Comparison of ENCODE assay signal across 1 fruit fly cellular context in the genomic region with DNA sequence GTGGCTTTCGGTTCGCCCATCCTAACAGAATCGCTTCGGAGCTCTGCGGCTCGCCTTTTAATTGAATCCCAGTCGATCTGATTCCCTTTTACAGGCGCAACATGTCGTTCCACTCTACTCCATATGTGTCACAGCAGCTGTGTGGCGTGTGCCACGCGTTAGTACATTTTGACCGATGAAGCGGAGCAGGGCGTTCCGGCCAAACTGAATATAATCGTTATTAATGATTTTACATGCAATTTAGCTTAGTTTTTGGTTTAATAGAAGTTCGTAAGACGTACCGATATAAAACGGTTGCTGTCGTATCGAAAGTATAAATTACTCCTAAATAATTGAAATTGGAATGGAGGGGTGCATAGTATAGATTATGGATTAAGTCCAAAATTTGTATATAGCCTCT.
TF ChIP-seq lines count a peak whose summit lies in the region.

Gene CG11523, minus strand, starts transcription at position 145 of the 400 bp plus-strand sequence.

TF ChIP-seq in whole organism, embryonic, 481 proteins besides CTCF, POLR2A, EP300 and RAD21 (continued from another document and continues in another):
- TF ChIP-seq Scr (GFP tag; IDR thresholded peaks at IDR 0.05; lab: Robert Waterston, UW; ENCODE audit: partially characterized antibody): no peak
- TF ChIP-seq chn (GFP tag; optimal IDR thresholded peaks at IDR 0.05; lab: Kevin White, UChicago): no peak
- TF ChIP-seq lov (optimal IDR thresholded peaks at IDR 0.05; lab: Kevin White, UChicago): no peak
- no peak for TF ChIP-seq lov (GFP tag; IDR thresholded peaks at IDR 0.05; lab: Robert Waterston, UW)
- peak; percentile 36 for TF ChIP-seq CG2120 (GFP tag; optimal IDR thresholded peaks at IDR 0.05; lab: Kevin White, UChicago)
- TF ChIP-seq CG3847 (GFP tag; IDR thresholded peaks at IDR 0.05; lab: Robert Waterston, UW): no peak
- no peak for TF ChIP-seq Opbp (GFP tag; IDR thresholded peaks at IDR 0.05; lab: Robert Waterston, UW; ENCODE audit: partially characterized antibody)
- TF ChIP-seq CG12071 (GFP tag; optimal IDR thresholded peaks at IDR 0.05; lab: Kevin White, UChicago): no peak
- no peak for TF ChIP-seq CG4360 (GFP tag; IDR thresholded peaks at IDR 0.05; lab: Robert Waterston, UW)
- no peak for TF ChIP-seq Hand (GFP tag; optimal IDR thresholded peaks at IDR 0.05; lab: Kevin White, UChicago)
- peak; percentile 30 for TF ChIP-seq grau (tag; optimal IDR thresholded peaks at IDR 0.05; lab: Kevin White, UChicago)
- peak; percentile 38; the same call in 1 of the 2 replicates for TF ChIP-seq CG13287 (GFP tag; IDR thresholded peaks at IDR 0.05; lab: Robert Waterston, UW; ENCODE audit: partially characterized antibody)
- no peak for TF ChIP-seq Sox102F (GFP tag; optimal IDR thresholded peaks at IDR 0.05; lab: Kevin White, UChicago)
- no peak for TF ChIP-seq sisA (GFP tag; IDR thresholded peaks at IDR 0.05; lab: Robert Waterston, UW)
- no peak for TF ChIP-seq Vsx1 (GFP tag; optimal IDR thresholded peaks at IDR 0.05; lab: Kevin White, UChicago)
- peak; percentile 26 for TF ChIP-seq zfh2 (GFP tag; optimal IDR thresholded peaks at IDR 0.05; lab: Kevin White, UChicago)
- peak in 1 of 2 experiments; percentile 12 for TF ChIP-seq Pdp1 (GFP tag; optimal IDR thresholded peaks at IDR 0.05; lab: Kevin White, UChicago)
- 0 out of 3 replicates have a peak, but pooled peaks have one; percentile 11 for TF ChIP-seq CG11560 (tag; IDR thresholded peaks at IDR 0.05; lab: Robert Waterston, UW)
- no peak for TF ChIP-seq sima (GFP tag; optimal IDR thresholded peaks at IDR 0.05; lab: Kevin White, UChicago)
- no peak for TF ChIP-seq sna (GFP tag; IDR thresholded peaks at IDR 0.05; lab: Robert Waterston, UW; ENCODE audit: partially characterized antibody)
- TF ChIP-seq CG4730 (GFP tag; IDR thresholded peaks at IDR 0.05; lab: Robert Waterston, UW): no peak
- no peak for TF ChIP-seq Tbp (GFP tag; optimal IDR thresholded peaks at IDR 0.05; lab: Kevin White, UChicago)
- TF ChIP-seq MTF-1 (GFP tag; optimal IDR thresholded peaks at IDR 0.05; lab: Kevin White, UChicago; ENCODE audit: borderline replicate concordance): peak; percentile 12
- TF ChIP-seq Hr3 (GFP tag; optimal IDR thresholded peaks at IDR 0.05; lab: Kevin White, UChicago): no peak
- TF ChIP-seq pb (GFP tag; optimal IDR thresholded peaks at IDR 0.05; lab: Kevin White, UChicago): no peak
- TF ChIP-seq crp (GFP tag; optimal IDR thresholded peaks at IDR 0.05; lab: Kevin White, UChicago): peak in 1 of 2 experiments; percentile 86
- no peak for TF ChIP-seq CG8765 (GFP tag; IDR thresholded peaks at IDR 0.05; lab: Robert Waterston, UW)
- TF ChIP-seq ash1 (GFP tag; optimal IDR thresholded peaks at IDR 0.05; lab: Kevin White, UChicago): no peak
- no peak for TF ChIP-seq cg (GFP tag; optimal IDR thresholded peaks at IDR 0.05; lab: Kevin White, UChicago)
- TF ChIP-seq CG3726 (GFP tag; IDR thresholded peaks at IDR 0.05; lab: Robert Waterston, UW): no peak
- no peak for TF ChIP-seq gt (GFP tag; IDR thresholded peaks at IDR 0.05; lab: Robert Waterston, UW)
- TF ChIP-seq Fer3 (tag; optimal IDR thresholded peaks at IDR 0.05; lab: Kevin White, UChicago): no peak
- TF ChIP-seq ro (GFP tag; IDR thresholded peaks at IDR 0.05; lab: Robert Waterston, UW): no peak
- no peak for TF ChIP-seq CG11398 (GFP tag; optimal IDR thresholded peaks at IDR 0.05; lab: Kevin White, UChicago)
- TF ChIP-seq unpg (GFP tag; optimal IDR thresholded peaks at IDR 0.05; lab: Kevin White, UChicago): no peak
- no peak for TF ChIP-seq CG8290 (GFP tag; optimal IDR thresholded peaks at IDR 0.05; lab: Kevin White, UChicago)
- TF ChIP-seq CG8290 (tag; optimal IDR thresholded peaks at IDR 0.05; lab: Kevin White, UChicago): peak in 1 of 2 experiments; percentile 59
- no peak for TF ChIP-seq ara (GFP tag; IDR thresholded peaks at IDR 0.05; lab: Robert Waterston, UW)
- TF ChIP-seq CG34422 (GFP tag; IDR thresholded peaks at IDR 0.05; lab: Robert Waterston, UW): no peak
- peak; percentile 39 for TF ChIP-seq Sry-δ (GFP tag; optimal IDR thresholded peaks at IDR 0.05; lab: Kevin White, UChicago)
- no peak for TF ChIP-seq Mes4 (GFP tag; optimal IDR thresholded peaks at IDR 0.05; lab: Kevin White, UChicago)
- TF ChIP-seq Dad (GFP tag; optimal IDR thresholded peaks at IDR 0.05; lab: Kevin White, UChicago): no peak
- TF ChIP-seq fu2 (GFP tag; optimal IDR thresholded peaks at IDR 0.05; lab: Kevin White, UChicago): no peak
- TF ChIP-seq Ada2b (GFP tag; IDR thresholded peaks at IDR 0.05; lab: Robert Waterston, UW): no peak
- no peak for TF ChIP-seq CG14050 (GFP tag; IDR thresholded peaks at IDR 0.05; lab: Robert Waterston, UW)
- TF ChIP-seq stc (GFP tag; IDR thresholded peaks at IDR 0.05; lab: Robert Waterston, UW): no peak
- no peak for TF ChIP-seq CG12744 (GFP tag; optimal IDR thresholded peaks at IDR 0.05; lab: Kevin White, UChicago)
- no peak for TF ChIP-seq Fer1 (GFP tag; optimal IDR thresholded peaks at IDR 0.05; lab: Kevin White, UChicago)
- TF ChIP-seq CG32767 (GFP tag; IDR thresholded peaks at IDR 0.05; lab: Robert Waterston, UW): no peak
- TF ChIP-seq Fer2 (tag; optimal IDR thresholded peaks at IDR 0.05; lab: Kevin White, UChicago): no peak
- TF ChIP-seq CG17568 (GFP tag; optimal IDR thresholded peaks at IDR 0.05; lab: Kevin White, UChicago): no peak
- TF ChIP-seq Rfx (GFP tag; IDR thresholded peaks at IDR 0.05; lab: Robert Waterston, UW): peak; percentile 82
- peak; percentile 8; the same call in 1 of the 3 replicates for TF ChIP-seq Dbx (GFP tag; IDR thresholded peaks at IDR 0.05; lab: Robert Waterston, UW)
- no peak for TF ChIP-seq CG12769 (tag; optimal IDR thresholded peaks at IDR 0.05; lab: Kevin White, UChicago)
- TF ChIP-seq Six4 (GFP tag; optimal IDR thresholded peaks at IDR 0.05; lab: Kevin White, UChicago): no peak
- TF ChIP-seq CG18619 (GFP tag; optimal IDR thresholded peaks at IDR 0.05; lab: Kevin White, UChicago): no peak
- no peak for TF ChIP-seq Camta (GFP tag; optimal IDR thresholded peaks at IDR 0.05; lab: Kevin White, UChicago)
- peak; percentile 57 for TF ChIP-seq amos (GFP tag; IDR thresholded peaks at IDR 0.05; lab: Robert Waterston, UW; ENCODE audit: partially characterized antibody)
- TF ChIP-seq schlank (tag; optimal IDR thresholded peaks at IDR 0.05; lab: Kevin White, UChicago): no peak
- TF ChIP-seq nmo (GFP tag; optimal IDR thresholded peaks at IDR 0.05; lab: Kevin White, UChicago): peak; percentile 10
- TF ChIP-seq CoRest (tag; optimal IDR thresholded peaks at IDR 0.05; lab: Kevin White, UChicago): peak; percentile 34
- no peak for TF ChIP-seq Adf1 (GFP tag; IDR thresholded peaks at IDR 0.05; lab: Robert Waterston, UW)
- no peak for TF ChIP-seq Drgx (GFP tag; IDR thresholded peaks at IDR 0.05; lab: Robert Waterston, UW)
- TF ChIP-seq Doc3 (GFP tag; IDR thresholded peaks at IDR 0.05; lab: Robert Waterston, UW; ENCODE audit: partially characterized antibody): no peak
- no peak for TF ChIP-seq CG16779 (GFP tag; IDR thresholded peaks at IDR 0.05; lab: Robert Waterston, UW)
- TF ChIP-seq Atf3 (GFP tag; optimal IDR thresholded peaks at IDR 0.05; lab: Kevin White, UChicago): no peak
- TF ChIP-seq hb (GFP tag; IDR thresholded peaks at IDR 0.05; lab: Robert Waterston, UW; ENCODE audit: partially characterized antibody): no peak
- TF ChIP-seq CG14860 (GFP tag; IDR thresholded peaks at IDR 0.05; lab: Robert Waterston, UW; ENCODE audit: partially characterized antibody): no peak
- TF ChIP-seq pros (GFP tag; optimal IDR thresholded peaks at IDR 0.05; lab: Kevin White, UChicago): no peak
- no peak for TF ChIP-seq nau (GFP tag; optimal IDR thresholded peaks at IDR 0.05; lab: Kevin White, UChicago)
- TF ChIP-seq Dek (tag; optimal IDR thresholded peaks at IDR 0.05; lab: Kevin White, UChicago): no peak
- TF ChIP-seq CG1832 (GFP tag; optimal IDR thresholded peaks at IDR 0.05; lab: Kevin White, UChicago): no peak
- TF ChIP-seq CG10366 (GFP tag; IDR thresholded peaks at IDR 0.05; lab: Robert Waterston, UW): no peak
- TF ChIP-seq fd64A (GFP tag; optimal IDR thresholded peaks at IDR 0.05; lab: Kevin White, UChicago): no peak
- no peak for TF ChIP-seq D (optimal IDR thresholded peaks at IDR 0.05; lab: Kevin White, UChicago)
- no peak for TF ChIP-seq D (GFP tag; optimal IDR thresholded peaks at IDR 0.05; lab: Kevin White, UChicago)
- no peak for TF ChIP-seq CG18764 (GFP tag; optimal IDR thresholded peaks at IDR 0.05; lab: Kevin White, UChicago)
- TF ChIP-seq cas (GFP tag; IDR thresholded peaks at IDR 0.05; lab: Robert Waterston, UW): no peak
- no peak for TF ChIP-seq eyg (GFP tag; optimal IDR thresholded peaks at IDR 0.05; lab: Kevin White, UChicago)
- no peak for TF ChIP-seq CG2202 (tag; optimal IDR thresholded peaks at IDR 0.05; lab: Kevin White, UChicago)
- no peak for TF ChIP-seq mld (GFP tag; IDR thresholded peaks at IDR 0.05; lab: Robert Waterston, UW; ENCODE audit: partially characterized antibody)
- no peak for TF ChIP-seq bigmax (GFP tag; optimal IDR thresholded peaks at IDR 0.05; lab: Kevin White, UChicago)
- TF ChIP-seq CG10321 (GFP tag; IDR thresholded peaks at IDR 0.05; lab: Robert Waterston, UW): no peak
- TF ChIP-seq phol (tag; optimal IDR thresholded peaks at IDR 0.05; lab: Kevin White, UChicago): peak; percentile 62
- TF ChIP-seq CG18262 (tag; optimal IDR thresholded peaks at IDR 0.05; lab: Kevin White, UChicago): no peak
- TF ChIP-seq CG7357 (GFP tag; IDR thresholded peaks at IDR 0.05; lab: Robert Waterston, UW): no peak
- TF ChIP-seq Hey (tag; optimal IDR thresholded peaks at IDR 0.05; lab: Kevin White, UChicago): no peak
- no peak for TF ChIP-seq grn (GFP tag; optimal IDR thresholded peaks at IDR 0.05; lab: Kevin White, UChicago)
- no peak for TF ChIP-seq Gsc (GFP tag; IDR thresholded peaks at IDR 0.05; lab: Robert Waterston, UW)
- no peak for TF ChIP-seq salm (tag; optimal IDR thresholded peaks at IDR 0.05; lab: Kevin White, UChicago)
- TF ChIP-seq hbn (GFP tag; IDR thresholded peaks at IDR 0.05; lab: Robert Waterston, UW; ENCODE audit: partially characterized antibody): 0 out of 2 replicates have a peak, but pooled peaks have one; percentile 18
- TF ChIP-seq pum (GFP tag; optimal IDR thresholded peaks at IDR 0.05; lab: Kevin White, UChicago): no peak
- no peak for TF ChIP-seq zfh1 (GFP tag; IDR thresholded peaks at IDR 0.05; lab: Robert Waterston, UW)
- no peak for TF ChIP-seq caup (GFP tag; optimal IDR thresholded peaks at IDR 0.05; lab: Kevin White, UChicago; ENCODE audit: severe bottlenecking)
- TF ChIP-seq CG15073 (GFP tag; optimal IDR thresholded peaks at IDR 0.05; lab: Kevin White, UChicago): no peak
- TF ChIP-seq Sin3A (optimal IDR thresholded peaks at IDR 0.05; lab: Kevin White, UChicago): no peak
- TF ChIP-seq al (GFP tag; IDR thresholded peaks at IDR 0.05; lab: Robert Waterston, UW): no peak
- no peak for TF ChIP-seq Oaz (GFP tag; IDR thresholded peaks at IDR 0.05; lab: Robert Waterston, UW)
- no peak for TF ChIP-seq CG4424 (GFP tag; optimal IDR thresholded peaks at IDR 0.05; lab: Kevin White, UChicago)
- TF ChIP-seq gsb-n (tag; optimal IDR thresholded peaks at IDR 0.05; lab: Kevin White, UChicago): no peak
- TF ChIP-seq ssp (GFP tag; IDR thresholded peaks at IDR 0.05; lab: Robert Waterston, UW): no peak
- TF ChIP-seq twi (tag; optimal IDR thresholded peaks at IDR 0.05; lab: Kevin White, UChicago): peak; percentile 95
- TF ChIP-seq CG10543 (GFP tag; optimal IDR thresholded peaks at IDR 0.05; lab: Kevin White, UChicago): no peak
- no peak for TF ChIP-seq CG9215 (GFP tag; IDR thresholded peaks at IDR 0.05; lab: Robert Waterston, UW)
- no peak for TF ChIP-seq CG7839 (tag; optimal IDR thresholded peaks at IDR 0.05; lab: Kevin White, UChicago)
- TF ChIP-seq CG8359 (GFP tag; optimal IDR thresholded peaks at IDR 0.05; lab: Kevin White, UChicago; ENCODE audit: borderline replicate concordance): no peak
- TF ChIP-seq CG4617 (GFP tag; optimal IDR thresholded peaks at IDR 0.05; lab: Kevin White, UChicago; ENCODE audit: borderline replicate concordance): peak; percentile 33
- no peak for TF ChIP-seq cato (GFP tag; optimal IDR thresholded peaks at IDR 0.05; lab: Kevin White, UChicago; ENCODE audit: borderline replicate concordance)
- TF ChIP-seq CG9609 (GFP tag; optimal IDR thresholded peaks at IDR 0.05; lab: Kevin White, UChicago): no peak
- no peak for TF ChIP-seq Lpt (GFP tag; optimal IDR thresholded peaks at IDR 0.05; lab: Kevin White, UChicago)
- TF ChIP-seq CG12659 (GFP tag; optimal IDR thresholded peaks at IDR 0.05; lab: Kevin White, UChicago): peak; percentile 45
- no peak for TF ChIP-seq tup (GFP tag; optimal IDR thresholded peaks at IDR 0.05; lab: Kevin White, UChicago)
- TF ChIP-seq lab (GFP tag; optimal IDR thresholded peaks at IDR 0.05; lab: Kevin White, UChicago): no peak
- TF ChIP-seq CG9876 (GFP tag; optimal IDR thresholded peaks at IDR 0.05; lab: Kevin White, UChicago): no peak
- peak; percentile 6 for TF ChIP-seq kay (GFP tag; optimal IDR thresholded peaks at IDR 0.05; lab: Kevin White, UChicago)
- no peak for TF ChIP-seq CG12219 (GFP tag; optimal IDR thresholded peaks at IDR 0.05; lab: Kevin White, UChicago)
- TF ChIP-seq Max (GFP tag; optimal IDR thresholded peaks at IDR 0.05; lab: Kevin White, UChicago): no peak
- no peak for TF ChIP-seq abd-A (tag; optimal IDR thresholded peaks at IDR 0.05; lab: Kevin White, UChicago)
- TF ChIP-seq CG6254 (GFP tag; optimal IDR thresholded peaks at IDR 0.05; lab: Kevin White, UChicago): no peak
- no peak for TF ChIP-seq gcm2 (GFP tag; optimal IDR thresholded peaks at IDR 0.05; lab: Kevin White, UChicago)
- TF ChIP-seq CG15479 (GFP tag; optimal IDR thresholded peaks at IDR 0.05; lab: Kevin White, UChicago): no peak
- TF ChIP-seq CG4282 (GFP tag; optimal IDR thresholded peaks at IDR 0.05; lab: Kevin White, UChicago): no peak
- no peak; the same call in 1 of the 2 replicates for TF ChIP-seq unc-4 (GFP tag; IDR thresholded peaks at IDR 0.05; lab: Robert Waterston, UW; ENCODE audit: partially characterized antibody)
- no peak for TF ChIP-seq ERR (GFP tag; optimal IDR thresholded peaks at IDR 0.05; lab: Kevin White, UChicago)
- TF ChIP-seq CG8281 (tag; optimal IDR thresholded peaks at IDR 0.05; lab: Kevin White, UChicago): no peak
- TF ChIP-seq rib (GFP tag; IDR thresholded peaks at IDR 0.05; lab: Robert Waterston, UW): no peak
- TF ChIP-seq exex (tag; optimal IDR thresholded peaks at IDR 0.05; lab: Kevin White, UChicago): peak; percentile 2
- no peak for TF ChIP-seq CG30403 (GFP tag; optimal IDR thresholded peaks at IDR 0.05; lab: Kevin White, UChicago)
- peak; percentile 57 for TF ChIP-seq BEAF-32 (GFP tag; optimal IDR thresholded peaks at IDR 0.05; lab: Kevin White, UChicago)
- TF ChIP-seq HLH3B (GFP tag; IDR thresholded peaks at IDR 0.05; lab: Robert Waterston, UW): no peak
